Fruit fly (Drosophila melanogaster) whole organism, embryonic: ENCODE results near the gene CG14420.
A peak's percentile ranks its signal among the peaks of the same experiment; 100 is the strongest.

Experiments
- Ada2b ChIP-seq: fragments of 200-800 bp; sonication (Bioruptor generic); IDR thresholded peaks from 2 replicates; pipeline ENCODE4 v1.3.6; 2022; ENCODE audit warnings: missing biosample characterization, missing genetic modification characterization
- Awh ChIP-seq: fragments of 200-800 bp; sonication (Bioruptor generic); IDR thresholded peaks from 2 replicates; pipeline ENCODE4, ENCODE4 v1.3.6; 2022; ENCODE audit warnings: missing biosample characterization, missing genetic modification characterization
- CG11093 ChIP-seq: fragments of 200-800 bp; sonication (Bioruptor generic); IDR thresholded peaks from 3 replicates; pipeline ENCODE4 v1.3.6; 2022; ENCODE audit warnings: missing biosample characterization, missing genetic modification characterization
- CG12236 ChIP-seq: fragments of 200-800 bp; sonication (Bioruptor generic); optimal IDR thresholded peaks from 2 replicates; lab custom pipeline; 2016; ENCODE audit warnings: missing biosample characterization, missing genetic modification characterization
- CG13424 ChIP-seq: fragments of 200-800 bp; sonication (Bioruptor generic); optimal IDR thresholded peaks from 2 replicates; lab custom pipeline; 2019; ENCODE audit warnings: missing biosample characterization, mild to moderate bottlenecking, missing genetic modification characterization, moderate library complexity
- CG14860 ChIP-seq: fragments of 200-800 bp; sonication (Bioruptor generic); IDR thresholded peaks from 3 replicates; pipeline ENCODE4 v1.3.6; 2022; ENCODE audit warnings: missing biosample characterization, missing genetic modification characterization; ENCODE audit not compliant: partially characterized antibody
- CG17361 ChIP-seq: fragments of 200-800 bp; sonication (Bioruptor generic); IDR thresholded peaks from 3 replicates; pipeline ENCODE4 v1.3.6; 2022; ENCODE audit warnings: missing biosample characterization, missing genetic modification characterization
- CG17802 ChIP-seq: fragments of 200-800 bp; sonication (Bioruptor generic); optimal IDR thresholded peaks from 2 replicates; lab custom pipeline; 2018; ENCODE audit warnings: missing biosample characterization, mild to moderate bottlenecking, missing genetic modification characterization, moderate library complexity
- CG17829 ChIP-seq: fragments of 200-800 bp; optimal IDR thresholded peaks from 2 replicates; lab custom pipeline; 2019; ENCODE audit warnings: missing biosample characterization, mild to moderate bottlenecking, missing genetic modification characterization, moderate library complexity
- CG2678 ChIP-seq: fragments of 200-800 bp; sonication (Bioruptor generic); optimal IDR thresholded peaks from 3 replicates; lab custom pipeline; 2019; ENCODE audit warnings: missing biosample characterization, mild to moderate bottlenecking, missing genetic modification characterization, moderate library complexity
- CG2712 ChIP-seq: fragments of 200-800 bp; optimal IDR thresholded peaks from 3 replicates; lab custom pipeline; 2019; ENCODE audit warnings: missing biosample characterization, mild to moderate bottlenecking, missing genetic modification characterization, moderate library complexity
- CG2875 ChIP-seq: fragments of 200-800 bp; sonication (Bioruptor generic); optimal IDR thresholded peaks from 2 replicates; lab custom pipeline; 2017; ENCODE audit warnings: missing biosample characterization, mild to moderate bottlenecking, missing genetic modification characterization, missing genetic modification reagents
- CG31388 ChIP-seq: fragments of 200-800 bp; sonication (Bioruptor generic); optimal IDR thresholded peaks from 2 replicates; lab custom pipeline; 2016; ENCODE audit warnings: missing biosample characterization, missing genetic modification characterization
- CG31441 ChIP-seq: fragments of 200-800 bp; sonication (Bioruptor generic); IDR thresholded peaks from 2 replicates; pipeline ENCODE4 v1.3.6; 2022; ENCODE audit warnings: missing biosample characterization, missing genetic modification characterization
- CG34224 ChIP-seq: fragments of 200-800 bp; sonication (Bioruptor generic); IDR thresholded peaks from 3 replicates; pipeline ENCODE4 v1.3.6; 2022; ENCODE audit warnings: missing biosample characterization, missing genetic modification characterization; ENCODE audit not compliant: partially characterized antibody
- CG3838 ChIP-seq: fragments of 200-800 bp; sonication (Bioruptor generic); optimal IDR thresholded peaks from 3 replicates; lab custom pipeline; 2016; ENCODE audit warnings: missing biosample characterization, missing genetic modification characterization
- CG6683 ChIP-seq: fragments of 200-800 bp; sonication (Bioruptor generic); optimal IDR thresholded peaks from 2 replicates; lab custom pipeline; 2017; ENCODE audit warnings: missing biosample characterization, mild to moderate bottlenecking, missing genetic modification characterization, missing genetic modification reagents
- CG7271 ChIP-seq: fragments of 200-800 bp; sonication (Bioruptor generic); optimal IDR thresholded peaks from 2 replicates; lab custom pipeline; 2018; ENCODE audit warnings: missing biosample characterization, mild to moderate bottlenecking, missing genetic modification characterization, moderate library complexity
- CG9797 ChIP-seq: fragments of 200-800 bp; sonication (Bioruptor generic); optimal IDR thresholded peaks from 3 replicates; lab custom pipeline; 2018; ENCODE audit warnings: missing biosample characterization, mild to moderate bottlenecking, missing genetic modification characterization
- D19A ChIP-seq: fragments of 200-800 bp; optimal IDR thresholded peaks from 3 replicates; lab custom pipeline; 2019; ENCODE audit warnings: missing biosample characterization, mild to moderate bottlenecking, missing genetic modification characterization, moderate library complexity
- ERR ChIP-seq: fragments of 200-800 bp; sonication (Bioruptor generic); optimal IDR thresholded peaks from 2 replicates; lab custom pipeline; 2016; ENCODE audit warnings: missing biosample characterization, missing genetic modification characterization
- Hr51 ChIP-seq, 2 experiments: fragments of 200-800 bp; sonication (Bioruptor generic); optimal IDR thresholded peaks; 2 replicates in 1 of 2; 3 replicates in 1 of 2; lab custom pipeline; 2016 to 2018; ENCODE audit warnings: missing biosample characterization in 2 of 2, missing genetic modification characterization in 2 of 2, mild to moderate bottlenecking in 1 of 2, moderate library complexity in 1 of 2
- Hr78 ChIP-seq, 2 experiments: fragments of 200-800 bp in 1 of 2; fragments of >200 bp in 1 of 2; sonication (Bioruptor generic) in 1 of 2; optimal IDR thresholded peaks; 2 replicates each; lab custom pipeline; 2017 to 2019; ENCODE audit warnings: missing biosample characterization in 2 of 2, missing genetic modification characterization in 2 of 2, mild to moderate bottlenecking in 1 of 2, moderate library complexity in 1 of 2
- abd-A ChIP-seq: fragments of 200-800 bp; sonication (Bioruptor generic); optimal IDR thresholded peaks from 3 replicates; lab custom pipeline; 2019; ENCODE audit warnings: missing biosample characterization, mild to moderate bottlenecking, missing genetic modification characterization, moderate library complexity
- cato ChIP-seq: fragments of 200-800 bp; sonication (Bioruptor generic); optimal IDR thresholded peaks from 2 replicates; lab custom pipeline; 2016; ENCODE audit warnings: missing biosample characterization, missing genetic modification characterization, borderline replicate concordance
- caup ChIP-seq: fragments of 200-800 bp; sonication (Bioruptor generic); optimal IDR thresholded peaks from 3 replicates; lab custom pipeline; 2017; ENCODE audit warnings: missing biosample characterization, mild to moderate bottlenecking, missing genetic modification characterization, moderate library complexity; ENCODE audit not compliant: severe bottlenecking
- cg ChIP-seq: fragments of 200-800 bp; sonication (Bioruptor generic); optimal IDR thresholded peaks from 3 replicates; lab custom pipeline; 2019; ENCODE audit warnings: missing biosample characterization, mild to moderate bottlenecking, missing genetic modification characterization, moderate library complexity
- chinmo ChIP-seq: fragments of 200-800 bp; sonication (Bioruptor generic); IDR thresholded peaks from 4 replicates; pipeline ENCODE4 v1.3.6; 2022; ENCODE audit warnings: missing biosample characterization, missing genetic modification characterization; ENCODE audit not compliant: partially characterized antibody
- eve ChIP-seq, 2 experiments: fragments of >200 bp; optimal IDR thresholded peaks; 2 replicates each; lab custom pipeline; 2017; ENCODE audit warnings: missing biosample characterization in 2 of 2, missing genetic modification characterization in 2 of 2
- ewg ChIP-seq: fragments of 200-800 bp; sonication (Bioruptor generic); optimal IDR thresholded peaks from 3 replicates; lab custom pipeline; 2017; ENCODE audit warnings: mild to moderate bottlenecking, missing biosample characterization, missing genetic modification reagents, missing genetic modification characterization
- fd96Cb ChIP-seq: fragments of 200-800 bp; sonication (Bioruptor generic); optimal IDR thresholded peaks from 2 replicates; lab custom pipeline; 2018; ENCODE audit warnings: missing biosample characterization, mild to moderate bottlenecking, missing genetic modification characterization, moderate library complexity
- fru ChIP-seq: fragments of >200 bp; optimal IDR thresholded peaks from 2 replicates; lab custom pipeline; 2017
- gce ChIP-seq: fragments of 200-800 bp; sonication (Bioruptor generic); IDR thresholded peaks from 3 replicates; pipeline ENCODE4 v1.3.6; 2022; ENCODE audit warnings: missing biosample characterization, missing genetic modification characterization
- grn ChIP-seq: fragments of 200-800 bp; sonication (Bioruptor generic); optimal IDR thresholded peaks from 3 replicates; lab custom pipeline; 2017; ENCODE audit warnings: missing biosample characterization, missing genetic modification characterization
- hth ChIP-seq: fragments of >200 bp; optimal IDR thresholded peaks from 2 replicates; lab custom pipeline; 2017; ENCODE audit warnings: inconsistent platforms
- insv ChIP-seq, 2 experiments: fragments of 200-800 bp; sonication (Bioruptor generic); optimal IDR thresholded peaks; 3 replicates each; lab custom pipeline; 2016 to 2018; ENCODE audit warnings: missing biosample characterization in 2 of 2, missing genetic modification characterization in 2 of 2
- kni ChIP-seq: fragments of 200-800 bp; sonication (Bioruptor generic); optimal IDR thresholded peaks from 3 replicates; lab custom pipeline; 2017; ENCODE audit warnings: mild to moderate bottlenecking, missing biosample characterization, missing genetic modification reagents, missing genetic modification characterization
- lola ChIP-seq, 3 experiments: fragments of >200 bp in 2 of 3; fragments of 200-800 bp in 1 of 3; sonication (Bioruptor generic) in 1 of 3; optimal IDR thresholded peaks; 2 replicates each; lab custom pipeline; 2017 to 2019; ENCODE audit warnings: missing biosample characterization in 3 of 3, missing genetic modification characterization in 3 of 3, mild to moderate bottlenecking in 1 of 3, moderate library complexity in 1 of 3
- lov ChIP-seq, 2 experiments: fragments of 200-800 bp in 1 of 2; fragments of >200 bp in 1 of 2; sonication (Bioruptor generic) in 1 of 2; IDR thresholded peaks in 1 of 2; optimal IDR thresholded peaks in 1 of 2; 2 replicates in 1 of 2; 3 replicates in 1 of 2; pipeline versions ENCODE4 v1.3.6 to Lab custom; 2017 to 2022; ENCODE audit warnings: missing biosample characterization in 1 of 2, missing genetic modification characterization in 1 of 2
- nmo ChIP-seq: fragments of 200-800 bp; sonication (Bioruptor generic); optimal IDR thresholded peaks from 2 replicates; lab custom pipeline; 2018; ENCODE audit warnings: missing biosample characterization, mild to moderate bottlenecking, missing genetic modification characterization, moderate library complexity
- phol ChIP-seq: fragments of 200-800 bp; sonication (Bioruptor generic); optimal IDR thresholded peaks from 3 replicates; lab custom pipeline; 2018; ENCODE audit warnings: missing biosample characterization, mild to moderate bottlenecking, missing genetic modification characterization, moderate library complexity
- pita ChIP-seq: fragments of 200-800 bp; sonication (Bioruptor generic); optimal IDR thresholded peaks from 2 replicates; lab custom pipeline; 2017; ENCODE audit warnings: missing biosample characterization, mild to moderate bottlenecking, missing genetic modification characterization
- pros ChIP-seq: fragments of 200-800 bp; sonication (Bioruptor generic); optimal IDR thresholded peaks from 3 replicates; lab custom pipeline; 2019; ENCODE audit warnings: missing biosample characterization, mild to moderate bottlenecking, missing genetic modification characterization, moderate library complexity
- sens ChIP-seq: fragments of 200-800 bp; sonication (Bioruptor generic); peaks from one replicate; lab custom pipeline; 2016; ENCODE audit warnings: missing biosample characterization, missing genetic modification characterization
- shn ChIP-seq: fragments of 200-800 bp; sonication (Bioruptor generic); optimal IDR thresholded peaks from 3 replicates; lab custom pipeline; 2016; ENCODE audit warnings: missing biosample characterization, missing genetic modification characterization
- zen ChIP-seq: fragments of 200-800 bp; sonication (Bioruptor generic); optimal IDR thresholded peaks from 3 replicates; lab custom pipeline; 2018; ENCODE audit warnings: missing biosample characterization, mild to moderate bottlenecking, missing genetic modification characterization, moderate library complexity
- zen2 ChIP-seq: fragments of 200-800 bp; sonication (Bioruptor generic); IDR thresholded peaks from 3 replicates; pipeline ENCODE4 v1.3.6; 2022; ENCODE audit warnings: missing biosample characterization, missing genetic modification characterization; ENCODE audit not compliant: partially characterized antibody

Gene CG14420

DNA sequence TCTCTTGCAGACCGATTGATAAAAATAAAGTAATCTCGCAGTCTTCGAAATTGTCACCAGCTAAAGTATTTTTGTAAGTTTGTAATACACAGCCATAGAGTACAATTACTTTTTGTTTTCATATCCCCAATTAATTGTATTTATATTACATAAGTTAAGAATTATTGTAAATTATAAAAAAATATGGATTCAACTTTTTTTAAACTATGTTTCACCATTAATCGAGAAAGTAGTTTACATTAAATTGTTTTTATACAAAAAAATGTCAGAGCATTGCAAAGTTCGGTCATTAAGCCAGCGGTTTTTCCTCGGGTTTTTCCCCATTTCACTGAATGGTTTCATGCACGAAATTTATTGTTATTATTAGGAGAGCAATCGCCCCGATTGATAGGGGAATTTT lies 41.6 kb downstream of the CG14420 start (continued):
- TF ChIP-seq CG17361 (GFP tag; lab: Robert Waterston, UW) (peak; percentile 35; the same call in 1 of the 3 replicates), CG13424 (tag; lab: Kevin White, UChicago) (peak; percentile 3), CG2712 (tag; lab: Kevin White, UChicago) (peak; percentile 29), CG2678 (peak; percentile 2), eve (GFP tag; optimal IDR thresholded peaks at IDR 0.05; lab: Kevin White, UChicago) (no peak), nmo (peak; percentile 26), fd96Cb (tag; lab: Kevin White, UChicago) (peak; percentile 4), lov (optimal IDR thresholded peaks at IDR 0.05; lab: Kevin White, UChicago) (no peak), lov (GFP tag; IDR thresholded peaks at IDR 0.05; lab: Robert Waterston, UW) (no peak), phol (tag; lab: Kevin White, UChicago) (peak; percentile 35), lola (GFP tag; optimal IDR thresholded peaks at IDR 0.05; lab: Kevin White, UChicago) (peak in 1 of 3 experiments; percentile 32), CG31441 (0 out of 2 replicates have a peak, but pooled peaks have one; percentile 24), CG17829 (peak; percentile 2)
- TF ChIP-seq, all 482 proteins: peak for 22

DNA sequence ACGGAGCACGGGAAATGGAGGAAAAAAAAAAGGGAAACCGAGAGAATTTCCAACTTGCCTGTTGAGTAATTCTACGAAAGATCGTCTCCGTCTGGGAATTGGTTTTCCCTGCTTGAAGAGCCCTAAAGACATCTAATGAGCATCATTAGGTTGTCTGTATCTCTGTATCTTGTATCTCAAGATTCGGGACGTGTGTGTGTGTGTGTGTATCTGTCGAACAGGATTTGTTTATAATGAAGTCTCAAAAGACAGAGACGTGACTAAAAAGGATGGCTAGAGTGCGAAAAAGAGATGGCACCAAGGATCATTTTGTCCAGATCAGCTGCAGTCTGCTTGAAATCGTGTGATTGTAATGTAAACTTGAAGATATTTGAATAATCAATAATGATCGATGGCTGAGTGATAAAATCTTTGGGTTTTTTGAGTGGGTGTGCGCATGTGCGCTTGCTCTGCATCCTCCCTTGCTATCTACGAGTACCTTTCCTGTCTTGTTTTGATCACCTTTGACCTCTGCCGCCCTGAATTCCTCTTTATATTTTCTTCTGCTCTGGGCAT lies 43.9 kb downstream of the CG14420 start:
- no peak for TF ChIP-seq CG11093 (GFP tag; lab: Robert Waterston, UW)
- TF ChIP-seq zen2 (GFP tag; lab: Robert Waterston, UW): no peak
- TF ChIP-seq CG2875 (GFP tag; lab: Kevin White, UChicago): no peak
- peak in 1 of 2 experiments; percentile 74 for TF ChIP-seq Hr78 (GFP tag; optimal IDR thresholded peaks at IDR 0.05; lab: Kevin White, UChicago)
- TF ChIP-seq grn (GFP tag; lab: Kevin White, UChicago): peak; percentile 64
- TF ChIP-seq CG14860: no peak
- TF ChIP-seq D19A (tag; lab: Kevin White, UChicago): no peak
- no peak for TF ChIP-seq pita
- peak; percentile 18 for TF ChIP-seq hth
- no peak for TF ChIP-seq ewg (GFP tag; lab: Kevin White, UChicago)
- no peak for TF ChIP-seq abd-A (tag; lab: Kevin White, UChicago)
- no peak for TF ChIP-seq Ada2b
- no peak for TF ChIP-seq chinmo (GFP tag; lab: Robert Waterston, UW)
- no peak for TF ChIP-seq CG12236 (GFP tag; lab: Kevin White, UChicago)
- peak; percentile 55 for TF ChIP-seq cg (GFP tag; lab: Kevin White, UChicago)
- no peak for TF ChIP-seq CG9797 (GFP tag; lab: Kevin White, UChicago)
- no peak for TF ChIP-seq CG34224
- no peak for TF ChIP-seq CG2678
- peak; percentile 94 for TF ChIP-seq pros
- TF ChIP-seq shn (GFP tag; lab: Kevin White, UChicago): no peak
- no peak for TF ChIP-seq CG7271 (tag; lab: Kevin White, UChicago)
- no peak for TF ChIP-seq CG13424 (tag; lab: Kevin White, UChicago)
- TF ChIP-seq caup: no peak
- TF ChIP-seq sens (GFP tag; lab: Kevin White, UChicago): peak; percentile 9
- no peak for TF ChIP-seq Hr51 (GFP tag; optimal IDR thresholded peaks at IDR 0.05; lab: Kevin White, UChicago)
- TF ChIP-seq cato (GFP tag; lab: Kevin White, UChicago): no peak
- TF ChIP-seq insv (GFP tag; optimal IDR thresholded peaks at IDR 0.05; lab: Kevin White, UChicago): peak in 1 of 2 experiments; percentile 5
- TF ChIP-seq fru: no peak
- TF ChIP-seq CG3838 (GFP tag; lab: Kevin White, UChicago): no peak
- TF ChIP-seq kni: peak; percentile 6
- TF ChIP-seq gce (GFP tag; lab: Robert Waterston, UW): 0 out of 3 replicates have a peak, but pooled peaks have one; percentile 16
- no peak for TF ChIP-seq CG31388
- no peak for TF ChIP-seq CG17802
- TF ChIP-seq CG6683 (GFP tag; lab: Kevin White, UChicago): no peak
- TF ChIP-seq zen (tag; lab: Kevin White, UChicago): peak; percentile 95
- TF ChIP-seq ERR (GFP tag; lab: Kevin White, UChicago): no peak
- 0 out of 2 replicates have a peak, but pooled peaks have one; percentile 35 for TF ChIP-seq Awh (GFP tag; lab: Robert Waterston, UW)
